Fruit fly (Drosophila melanogaster) whole organism, embryonic: ENCODE measurements around the gene CG11902.

Source experiments
- Abd-B ChIP-seq: fragments of 200-800 bp; sonication (Bioruptor generic); optimal IDR thresholded peaks from 2 replicates; lab custom pipeline; 2018; ENCODE audit warnings: missing biosample characterization, mild to moderate bottlenecking, missing genetic modification characterization, moderate library complexity
- BEAF-32 ChIP-seq: fragments of 200-800 bp; sonication (Bioruptor generic); optimal IDR thresholded peaks from 3 replicates; lab custom pipeline; 2017; ENCODE audit warnings: missing biosample characterization, missing genetic modification characterization, mild to moderate bottlenecking, moderate library complexity, missing genetic modification reagents
- CG17912 ChIP-seq: fragments of 200-800 bp; sonication (Bioruptor generic); optimal IDR thresholded peaks from 2 replicates; lab custom pipeline; 2018; ENCODE audit warnings: missing biosample characterization, mild to moderate bottlenecking, missing genetic modification characterization
- CG4730 ChIP-seq: fragments of 200-800 bp; sonication (Bioruptor generic); IDR thresholded peaks from 2 replicates; pipeline ENCODE4 v1.3.6; 2022; ENCODE audit warnings: missing biosample characterization, missing genetic modification characterization
- CTCF ChIP-seq: fragments of 200-800 bp; sonication (Bioruptor generic); optimal IDR thresholded peaks from 2 replicates; lab custom pipeline; 2017; ENCODE audit warnings: missing biosample characterization, mild to moderate bottlenecking, missing genetic modification characterization, moderate library complexity
- CoRest ChIP-seq: fragments of 200-800 bp; sonication (Bioruptor generic); optimal IDR thresholded peaks from 3 replicates; lab custom pipeline; 2018; ENCODE audit warnings: missing biosample characterization, mild to moderate bottlenecking, missing genetic modification characterization, moderate library complexity
- Sry-β ChIP-seq: fragments of 200-800 bp; sonication (Bioruptor generic); optimal IDR thresholded peaks from 2 replicates; lab custom pipeline; 2018; ENCODE audit warnings: missing biosample characterization, mild to moderate bottlenecking, missing genetic modification characterization, moderate library complexity
- hkb ChIP-seq, 2 experiments: fragments of 200-800 bp in 1 of 2; fragments of >200 bp in 1 of 2; sonication (Bioruptor generic) in 1 of 2; IDR thresholded peaks in 1 of 2; optimal IDR thresholded peaks in 1 of 2; 2 replicates each; pipeline versions ENCODE4 v1.3.6 to Lab custom; 2017 to 2022; ENCODE audit warnings: missing biosample characterization in 1 of 2, missing genetic modification characterization in 1 of 2
- sd ChIP-seq: fragments of 200-800 bp; sonication (Bioruptor generic); optimal IDR thresholded peaks from 3 replicates; lab custom pipeline; 2018; ENCODE audit warnings: missing biosample characterization, mild to moderate bottlenecking, missing genetic modification characterization, moderate library complexity
- zen2 ChIP-seq: fragments of 200-800 bp; sonication (Bioruptor generic); IDR thresholded peaks from 3 replicates; pipeline ENCODE4 v1.3.6; 2022; ENCODE audit warnings: missing biosample characterization, missing genetic modification characterization; ENCODE audit not compliant: partially characterized antibody

- no peak for TF ChIP-seq CG17912 (GFP tag; lab: Kevin White, UChicago)
- TF ChIP-seq zen2 (GFP tag; lab: Robert Waterston, UW): no peak
- TF ChIP-seq CG4730 (GFP tag; lab: Robert Waterston, UW): no peak
- no peak for TF ChIP-seq Sry-β
- no peak for TF ChIP-seq sd (tag; lab: Kevin White, UChicago)
- no peak for TF ChIP-seq hkb (optimal IDR thresholded peaks at IDR 0.05; lab: Kevin White, UChicago)
- no peak for TF ChIP-seq hkb (GFP tag; IDR thresholded peaks at IDR 0.05; lab: Robert Waterston, UW)
- TF ChIP-seq BEAF-32: no peak
- no peak for TF ChIP-seq CTCF (GFP tag; lab: Kevin White, UChicago)
- no peak for TF ChIP-seq Abd-B (GFP tag; lab: Kevin White, UChicago)
- no peak for TF ChIP-seq CoRest (tag; lab: Kevin White, UChicago)
Observed at dm6 chr3R:25331103-25331502, 4.0 kb upstream of the CG11902 start, which contains the start of gene CHKov2.
